Fruit fly (Drosophila melanogaster): ENCODE data around the gene CG31673.

The CG31673 gene

dm6 chr2L:20787271-20787791, 42.1 kb upstream of the CG31673 start, which contains the start of gene Pomp (continued):
- TF ChIP-seq nau (GFP tag; optimal IDR thresholded peaks at IDR 0.05), result peak; percentile 69
- peak; percentile 86 for TF ChIP-seq CG5245 (GFP tag; optimal IDR thresholded peaks at IDR 0.05)
- TF ChIP-seq CG34224 (GFP tag; IDR thresholded peaks at IDR 0.05; ENCODE audit: partially characterized antibody), result peak; percentile 72
- peak; percentile 69 for TF ChIP-seq CrebB (tag; optimal IDR thresholded peaks at IDR 0.05)
- TF ChIP-seq CG9609 (GFP tag; optimal IDR thresholded peaks at IDR 0.05), result peak; percentile 51
- peak; percentile 85 for TF ChIP-seq tap (tag; optimal IDR thresholded peaks at IDR 0.05)
- peak; percentile 84 for TF ChIP-seq Sox102F (GFP tag; optimal IDR thresholded peaks at IDR 0.05)
- TF ChIP-seq Ssrp (tag; optimal IDR thresholded peaks at IDR 0.05), result peak; percentile 66
- peak; percentile 79 for TF ChIP-seq CG6765 (GFP tag; optimal IDR thresholded peaks at IDR 0.05)
- TF ChIP-seq cas (GFP tag; IDR thresholded peaks at IDR 0.05), result 0 out of 2 replicates have a peak, but pooled peaks have one; percentile 52
- TF ChIP-seq CG18619 (GFP tag; optimal IDR thresholded peaks at IDR 0.05), result peak; percentile 78
- no peak for TF ChIP-seq cg (GFP tag; optimal IDR thresholded peaks at IDR 0.05)
- TF ChIP-seq CG10274 (GFP tag; optimal IDR thresholded peaks at IDR 0.05), result peak; percentile 97
- peak; percentile 57 for TF ChIP-seq Side (GFP tag; optimal IDR thresholded peaks at IDR 0.05)
- peak; percentile 80 for TF ChIP-seq CG15011 (GFP tag; optimal IDR thresholded peaks at IDR 0.05)
- peak; percentile 84 for TF ChIP-seq CG10209 (GFP tag; optimal IDR thresholded peaks at IDR 0.05)
- TF ChIP-seq Hmx (GFP tag; optimal IDR thresholded peaks at IDR 0.05), result no peak
- peak; percentile 76 for TF ChIP-seq oc (tag; optimal IDR thresholded peaks at IDR 0.05)
- no peak; the same call in 2 of the 3 replicates for TF ChIP-seq jigr1 (GFP tag; IDR thresholded peaks at IDR 0.05)
- peak; percentile 29 for TF ChIP-seq psq (GFP tag; optimal IDR thresholded peaks at IDR 0.05)
- no peak for TF ChIP-seq ac (GFP tag; optimal IDR thresholded peaks at IDR 0.05)
- peak; percentile 71 for TF ChIP-seq Ets97D (GFP tag; optimal IDR thresholded peaks at IDR 0.05)
- TF ChIP-seq da (GFP tag; optimal IDR thresholded peaks at IDR 0.05), result no peak
- peak; percentile 84 for TF ChIP-seq CG18764 (GFP tag; optimal IDR thresholded peaks at IDR 0.05)
- TF ChIP-seq CG15601 (tag; optimal IDR thresholded peaks at IDR 0.05), result peak; percentile 74
- TF ChIP-seq tup (GFP tag; optimal IDR thresholded peaks at IDR 0.05), result peak; percentile 72
- peak; percentile 24 for TF ChIP-seq Bdp1 (GFP tag; optimal IDR thresholded peaks at IDR 0.05)
- TF ChIP-seq Fer1 (GFP tag; optimal IDR thresholded peaks at IDR 0.05), result peak; percentile 86
- peak; percentile 90 for TF ChIP-seq CG2678 (tag; optimal IDR thresholded peaks at IDR 0.05)
- peak; percentile 93 for TF ChIP-seq trem (tag; optimal IDR thresholded peaks at IDR 0.05)
- peak; percentile 98 for TF ChIP-seq D19B (GFP tag; optimal IDR thresholded peaks at IDR 0.05)
- peak; percentile 56 for TF ChIP-seq CG9437 (GFP tag; optimal IDR thresholded peaks at IDR 0.05)
- TF ChIP-seq Mes4 (GFP tag; optimal IDR thresholded peaks at IDR 0.05), result peak; percentile 29
- peak; percentile 61 for TF ChIP-seq CG3065 (GFP tag; optimal IDR thresholded peaks at IDR 0.05)
- TF ChIP-seq z (GFP tag; IDR thresholded peaks at IDR 0.05), result no peak
- peak; percentile 78 for TF ChIP-seq bbx (GFP tag; IDR thresholded peaks at IDR 0.05; ENCODE audit: partially characterized antibody)
- TF ChIP-seq insv (GFP tag; optimal IDR thresholded peaks at IDR 0.05), result peak in 1 of 2 experiments; percentile 58
- peak; percentile 81 for TF ChIP-seq MBD-R2 (GFP tag; IDR thresholded peaks at IDR 0.05)
- peak; percentile 63 for TF ChIP-seq Antp (GFP tag; optimal IDR thresholded peaks at IDR 0.05)
- peak; percentile 88 for TF ChIP-seq CG12391 (tag; optimal IDR thresholded peaks at IDR 0.05)
- TF ChIP-seq Asciz (GFP tag; optimal IDR thresholded peaks at IDR 0.05), result peak; percentile 86
- TF ChIP-seq CG5953 (GFP tag; IDR thresholded peaks at IDR 0.05), result peak; percentile 74
- TF ChIP-seq Gsc (GFP tag; IDR thresholded peaks at IDR 0.05), result peak; percentile 69
- peak; percentile 92 for TF ChIP-seq CG32532 (GFP tag; IDR thresholded peaks at IDR 0.05)
- no peak for TF ChIP-seq Poxn (GFP tag; IDR thresholded peaks at IDR 0.05)
- TF ChIP-seq Usf (GFP tag; optimal IDR thresholded peaks at IDR 0.05), result peak; percentile 27
- peak; percentile 42 for TF ChIP-seq fu2 (GFP tag; optimal IDR thresholded peaks at IDR 0.05)
- TF ChIP-seq sens (GFP tag), result peak; percentile 80
- peak; percentile 90 for TF ChIP-seq sd (tag; optimal IDR thresholded peaks at IDR 0.05)
- TF ChIP-seq grau (tag; optimal IDR thresholded peaks at IDR 0.05), result peak; percentile 81

Measured in whole organism, embryonic.